Worm (Caenorhabditis elegans) whole organism, late embryonic: ENCODE results near the gene R08F11.1.

ENCODE experiments used
- ceh-19 ChIP-seq: fragments of 200-800 bp; sonication (Bioruptor generic); optimal IDR thresholded peaks from 2 replicates; lab custom pipeline; 2018; ENCODE audit warnings: mild to moderate bottlenecking, missing genetic modification characterization, missing compliant biosample characterization
- ceh-24 ChIP-seq: sonication (generic microtip); optimal IDR thresholded peaks from 2 replicates; lab custom pipeline; 2016; ENCODE audit warnings: mild to moderate bottlenecking, missing genetic modification characterization, missing compliant biosample characterization
- ceh-31 ChIP-seq: sonication (generic microtip); optimal IDR thresholded peaks from 2 replicates; lab custom pipeline; 2016; ENCODE audit warnings: missing genetic modification characterization, missing compliant biosample characterization
- ceh-6 ChIP-seq: fragments of 200-800 bp; sonication (Bioruptor generic); optimal IDR thresholded peaks from 2 replicates; lab custom pipeline; 2018; ENCODE audit warnings: mild to moderate bottlenecking, missing genetic modification characterization, missing compliant biosample characterization
- ceh-9 ChIP-seq: sonication (generic microtip); optimal IDR thresholded peaks from 2 replicates; lab custom pipeline; 2016; ENCODE audit warnings: mild to moderate bottlenecking, missing genetic modification characterization, inconsistent platforms, missing compliant biosample characterization
- che-1 ChIP-seq: sonication (generic microtip); optimal IDR thresholded peaks from 2 replicates; lab custom pipeline; 2016; ENCODE audit warnings: mild to moderate bottlenecking, missing genetic modification characterization, missing compliant biosample characterization
- dmd-4 ChIP-seq: sonication (generic microtip); optimal IDR thresholded peaks from 2 replicates; lab custom pipeline; 2016; ENCODE audit warnings: borderline replicate concordance, missing genetic modification characterization, missing compliant biosample characterization
- dve-1 ChIP-seq: sonication (generic microtip); optimal IDR thresholded peaks from 2 replicates; lab custom pipeline; 2017; ENCODE audit warnings: antibody characterized with exemption, mild to moderate bottlenecking, missing genetic modification characterization, missing compliant biosample characterization
- fax-1 ChIP-seq: sonication (generic microtip); optimal IDR thresholded peaks from 2 replicates; lab custom pipeline; 2016; ENCODE audit warnings: missing genotype, missing genetic modification characterization, missing compliant biosample characterization
- fkh-6 ChIP-seq: sonication (generic microtip); optimal IDR thresholded peaks from 2 replicates; lab custom pipeline; 2016; ENCODE audit warnings: missing genetic modification characterization, missing compliant biosample characterization
- hlh-15 ChIP-seq: sonication (generic microtip); optimal IDR thresholded peaks from 2 replicates; lab custom pipeline; 2016; ENCODE audit warnings: missing genetic modification characterization, missing compliant biosample characterization
- hlh-30 ChIP-seq: sonication (generic microtip); optimal IDR thresholded peaks from 2 replicates; lab custom pipeline; 2017; ENCODE audit warnings: antibody characterized with exemption, missing genetic modification characterization, missing compliant biosample characterization; ENCODE audit not compliant: insufficient read depth
- nfya-1 ChIP-seq: sonication (generic microtip); optimal IDR thresholded peaks from 2 replicates; lab custom pipeline; 2017; ENCODE audit warnings: missing genetic modification characterization, mild to moderate bottlenecking, missing compliant biosample characterization, antibody characterized with exemption, moderate library complexity
- nhr-11 ChIP-seq: fragments of 150-350 bp; optimal IDR thresholded peaks from 2 replicates; lab custom pipeline; 2014; ENCODE audit warnings: missing biosample characterization, missing genetic modification characterization
- npax-4 ChIP-seq: sonication (generic microtip); optimal IDR thresholded peaks from 2 replicates; lab custom pipeline; 2016; ENCODE audit warnings: missing genetic modification characterization, missing compliant biosample characterization
- odd-2 ChIP-seq: sonication (generic microtip); optimal IDR thresholded peaks from 2 replicates; lab custom pipeline; 2017; ENCODE audit warnings: antibody characterized with exemption, mild to moderate bottlenecking, missing genetic modification characterization, missing compliant biosample characterization
- pag-3 ChIP-seq: sonication (generic microtip); optimal IDR thresholded peaks from 2 replicates; lab custom pipeline; 2016; ENCODE audit warnings: missing compliant biosample characterization, missing genetic modification characterization, borderline replicate concordance
- pax-1 ChIP-seq: fragments of 150-350 bp; optimal IDR thresholded peaks from 2 replicates; lab custom pipeline; 2014; ENCODE audit warnings: missing biosample characterization, missing genetic modification characterization
- ref-2 ChIP-seq: sonication (generic microtip); optimal IDR thresholded peaks from 2 replicates; lab custom pipeline; 2016; ENCODE audit warnings: missing genetic modification characterization, missing compliant biosample characterization
- sdc-2 ChIP-seq: sonication (generic microtip); optimal IDR thresholded peaks from 2 replicates; lab custom pipeline; 2016; ENCODE audit warnings: missing genotype, missing genetic modification characterization, missing compliant biosample characterization
- sox-4 ChIP-seq: sonication (generic microtip); optimal IDR thresholded peaks from 2 replicates; lab custom pipeline; 2017; ENCODE audit warnings: mild to moderate bottlenecking, missing genetic modification characterization, inconsistent platforms, missing compliant biosample characterization
- syd-9 ChIP-seq: sonication (generic microtip); optimal IDR thresholded peaks from 2 replicates; lab custom pipeline; 2016; ENCODE audit warnings: mild to moderate bottlenecking, missing genetic modification characterization, moderate library complexity, missing compliant biosample characterization
- tbx-2 ChIP-seq: sonication (generic microtip); optimal IDR thresholded peaks from 2 replicates; lab custom pipeline; 2016; ENCODE audit warnings: missing genetic modification characterization, missing compliant biosample characterization
- ttx-3 ChIP-seq: sonication (generic microtip); optimal IDR thresholded peaks from 2 replicates; lab custom pipeline; 2016; ENCODE audit warnings: missing genetic modification reagents, missing genetic modification characterization, missing compliant biosample characterization
- unc-42 ChIP-seq: sonication (generic microtip); optimal IDR thresholded peaks from 2 replicates; lab custom pipeline; 2016; ENCODE audit warnings: missing genotype, missing genetic modification characterization, missing compliant biosample characterization
- unc-55 ChIP-seq: sonication (generic microtip); optimal IDR thresholded peaks from 2 replicates; lab custom pipeline; 2017; ENCODE audit warnings: missing biosample characterization, missing genetic modification reagents, missing genetic modification characterization
- zip-5 ChIP-seq: sonication (generic microtip); optimal IDR thresholded peaks from 2 replicates; lab custom pipeline; 2016; ENCODE audit warnings: missing genetic modification characterization, missing compliant biosample characterization
- ztf-16 ChIP-seq: sonication (generic microtip); optimal IDR thresholded peaks from 2 replicates; lab custom pipeline; 2017; ENCODE audit warnings: missing genetic modification characterization, missing compliant biosample characterization

The R08F11.1 gene

ce11 chrV:3759419-3759915, 24.6 kb downstream of the R08F11.1 start, which contains the start of gene chk-1:
Gene chk-1 (minus strand): TSS chrV:3759469.
- TF ChIP-seq syd-9 (tag; lab: Kevin White, UChicago) (no peak), nfya-1 (tag; lab: Kevin White, UChicago) (peak; percentile 34)

DNA sequence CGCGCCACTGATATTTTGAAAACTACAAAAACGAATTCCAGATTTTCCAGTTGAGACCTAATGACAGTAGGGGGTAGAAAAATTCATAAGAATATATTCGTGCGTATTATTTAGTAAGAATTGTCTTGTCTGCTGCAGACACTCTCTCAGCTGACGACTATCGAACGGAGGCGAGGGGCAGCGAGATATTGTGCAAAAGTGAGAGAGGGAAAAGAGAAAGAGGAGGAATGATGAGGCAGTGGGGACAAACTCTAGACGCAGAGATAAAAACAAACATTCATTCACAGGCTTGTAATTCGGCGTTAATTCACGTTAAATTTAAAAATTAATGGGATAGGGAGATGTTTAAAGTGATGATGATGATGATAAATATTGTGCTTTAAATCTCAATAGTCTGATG, 27.1 kb downstream of the R08F11.1 start, which contains the start of gene gid-7:
Gene gid-7, minus strand, starts transcription at position 188 of the 400 bp plus-strand sequence.
- TF ChIP-seq nfya-1 (tag; lab: Kevin White, UChicago): peak; percentile 47
- TF ChIP-seq odd-2 (tag; lab: Kevin White, UChicago): no peak
- TF ChIP-seq dve-1: peak; percentile 5
- TF ChIP-seq ttx-3 (tag; lab: Kevin White, UChicago): no peak
- peak; percentile 34 for TF ChIP-seq unc-55 (GFP tag; lab: Kevin White, UChicago)
- no peak for TF ChIP-seq unc-42 (tag; lab: Kevin White, UChicago)
- peak; percentile 12 for TF ChIP-seq hlh-30

DNA sequence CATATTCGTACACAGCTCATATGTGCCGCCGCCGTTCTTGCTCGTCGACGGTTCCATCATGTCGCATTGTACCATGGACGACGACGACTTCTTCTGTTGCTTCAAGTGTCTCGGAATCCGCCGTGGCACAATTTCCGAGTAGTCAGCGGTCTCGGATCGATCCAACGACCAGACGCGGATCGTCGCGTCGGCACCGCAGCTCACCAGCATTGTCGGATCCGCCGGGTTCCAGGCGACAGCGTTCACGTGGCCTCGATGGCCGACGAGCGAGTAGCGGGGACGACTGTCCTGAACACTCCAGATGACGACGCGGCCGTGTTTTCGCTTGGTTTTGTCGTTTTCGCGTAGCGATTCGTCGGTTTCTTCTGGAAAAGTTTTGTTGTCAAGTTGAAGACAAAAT, 33.7 kb downstream of the R08F11.1 start:
- TF ChIP-seq ztf-16 (tag; lab: Kevin White, UChicago): no peak
- TF ChIP-seq npax-4 (tag; lab: Kevin White, UChicago): no peak
- no peak for TF ChIP-seq tbx-2 (tag; lab: Kevin White, UChicago)
- TF ChIP-seq zip-5 (tag; lab: Kevin White, UChicago): no peak
- no peak for TF ChIP-seq che-1 (tag; lab: Kevin White, UChicago)
- TF ChIP-seq ceh-31 (tag; lab: Kevin White, UChicago): no peak

ce11 chrV:3743172-3743626, 40.8 kb downstream of the R08F11.1 start, which contains the start of gene mtm-9:
Gene mtm-9 (plus strand): TSS chrV:3743576.
- TF ChIP-seq nfya-1 (tag; lab: Kevin White, UChicago) (peak; percentile 18), pag-3 (tag; lab: Kevin White, UChicago) (no peak), odd-2 (tag; lab: Kevin White, UChicago) (no peak), ceh-9 (tag; lab: Kevin White, UChicago) (no peak), sox-4 (tag; lab: Kevin White, UChicago) (no peak), ref-2 (no peak), ceh-19 (GFP tag; lab: Kevin White, UChicago) (no peak), unc-42 (tag; lab: Kevin White, UChicago) (peak; percentile 4), dve-1 (no peak), fkh-6 (tag; lab: Kevin White, UChicago) (no peak), sdc-2 (tag; lab: Kevin White, UChicago) (no peak), ceh-24 (tag; lab: Kevin White, UChicago) (no peak), ceh-31 (tag; lab: Kevin White, UChicago) (peak; percentile 2), nhr-11 (tag; lab: Kevin White, UChicago) (no peak), ceh-6 (no peak), hlh-15 (tag; lab: Kevin White, UChicago) (no peak)

- TF ChIP-seq fax-1 (no peak), unc-55 (GFP tag; lab: Kevin White, UChicago) (no peak), ceh-31 (tag; lab: Kevin White, UChicago) (no peak), hlh-15 (tag; lab: Kevin White, UChicago) (no peak), dmd-4 (tag; lab: Kevin White, UChicago) (no peak)
These were observed 44.7 kb downstream of the R08F11.1 start, which contains the start of gene hpo-36 for ce11 chrV:3739302-3739701. Gene hpo-36 (minus strand): TSS chrV:3739402.

DNA sequence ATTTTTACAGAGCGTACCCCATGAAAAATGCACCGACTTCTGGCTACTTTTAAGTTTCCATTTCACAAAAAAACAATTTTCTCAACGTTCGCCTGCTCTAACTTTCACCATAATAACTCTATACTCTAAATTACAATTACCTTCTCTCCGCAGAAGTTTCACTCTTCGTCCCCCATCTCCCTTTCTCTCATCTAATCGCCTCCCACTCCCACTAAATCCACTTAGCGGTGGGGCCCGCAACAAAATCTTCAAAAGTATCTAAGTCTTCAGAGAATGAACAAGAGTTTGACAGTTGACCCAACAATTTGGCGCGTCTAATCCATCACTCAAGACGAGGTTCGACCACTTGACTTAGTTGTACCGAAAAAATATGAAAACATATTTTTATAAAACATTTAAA, 45.6 kb downstream of the R08F11.1 start:
- TF ChIP-seq unc-42 (tag; lab: Kevin White, UChicago) (peak; percentile 9), pax-1 (no peak)
